Worm (Caenorhabditis elegans) whole organism, young adult: Measurements from ENCODE around the gene srh-207.

Source experiments
- ceh-27 ChIP-seq: fragments of 200-800 bp; sonication (Bioruptor generic); optimal IDR thresholded peaks from 2 replicates; lab custom pipeline; 2018; ENCODE audit warnings: mild to moderate bottlenecking, missing genetic modification characterization, moderate library complexity, missing compliant biosample characterization
- dpff-1 ChIP-seq: sonication (generic microtip); optimal IDR thresholded peaks from 2 replicates; lab custom pipeline; 2017; ENCODE audit warnings: mild to moderate bottlenecking, missing genetic modification characterization, missing compliant biosample characterization
- hrde-1 ChIP-seq: sonication (generic microtip); optimal IDR thresholded peaks from 2 replicates; lab custom pipeline; 2016; ENCODE audit warnings: missing genetic modification characterization, mild to moderate bottlenecking, missing compliant biosample characterization, moderate library complexity, missing genotype, missing genetic modification reagents, borderline replicate concordance
- sptf-2 ChIP-seq: fragments of 200-800 bp; sonication (Bioruptor generic); optimal IDR thresholded peaks from 2 replicates; lab custom pipeline; 2018; ENCODE audit warnings: mild to moderate bottlenecking, missing genetic modification characterization, missing compliant biosample characterization
- xnd-1 ChIP-seq: sonication (generic microtip); optimal IDR thresholded peaks from 2 replicates; lab custom pipeline; 2016; ENCODE audit warnings: missing genotype, missing genetic modification reagents, missing genetic modification characterization, missing compliant biosample characterization

srh-207 gene

ce11 chrV:18359888-18360287 is 50.2 kb downstream of the srh-207 start, which contains the start of gene C08E8.5:
Gene C08E8.5 (minus strand): TSS chrV:18359988.
- TF ChIP-seq sptf-2, result no peak
- TF ChIP-seq dpff-1 (tag; lab: Kevin White, UChicago), result no peak
- TF ChIP-seq xnd-1, result no peak
- TF ChIP-seq hrde-1 (tag; lab: Kevin White, UChicago), result no peak
- no peak for TF ChIP-seq ceh-27 (GFP tag; lab: Kevin White, UChicago)
